Worm (Caenorhabditis elegans) whole organism, early embryonic: Measurements from ENCODE around the gene R09A8.1.

Experiments
- ama-1 ChIP-seq: fragments of 150-350 bp; optimal IDR thresholded peaks from 2 replicates; lab custom pipeline; 2014
- ceh-13 ChIP-seq: fragments of 200-800 bp; sonication (Bioruptor generic); optimal IDR thresholded peaks from 2 replicates; lab custom pipeline; 2018; ENCODE audit warnings: mild to moderate bottlenecking, missing genetic modification characterization, missing compliant biosample characterization
- ceh-36 ChIP-seq: sonication (generic microtip); optimal IDR thresholded peaks from 2 replicates; lab custom pipeline; 2016; ENCODE audit warnings: missing genetic modification characterization, inconsistent platforms, missing compliant biosample characterization
- flt-1 ChIP-seq: fragments of 200-800 bp; sonication (Bioruptor generic); IDR thresholded peaks from 2 replicates; pipeline ENCODE4 v1.3.6; 2022; ENCODE audit warnings: missing genetic modification characterization, missing compliant biosample characterization
- hmbx-1 ChIP-seq: sonication (generic microtip); optimal IDR thresholded peaks from 2 replicates; lab custom pipeline; 2016; ENCODE audit warnings: mild to moderate bottlenecking, missing genetic modification characterization, missing compliant biosample characterization
- hmg-4 ChIP-seq: fragments of 200-800 bp; sonication (Bioruptor generic); optimal IDR thresholded peaks from 2 replicates; lab custom pipeline; 2018; ENCODE audit warnings: mild to moderate bottlenecking, missing genetic modification characterization, missing compliant biosample characterization
- hnd-1 ChIP-seq: sonication (generic microtip); optimal IDR thresholded peaks from 2 replicates; lab custom pipeline; 2016; ENCODE audit warnings: missing genetic modification characterization, missing compliant biosample characterization
- scrt-1 ChIP-seq: fragments of 200-800 bp; sonication (Bioruptor generic); IDR thresholded peaks from 2 replicates; pipeline ENCODE4 v1.3.6; 2022; ENCODE audit warnings: missing genetic modification characterization, missing compliant biosample characterization
- tbx-37 ChIP-seq: fragments of 200-800 bp; sonication (Bioruptor generic); conservative IDR thresholded peaks from 2 replicates; pipeline ENCODE4 v1.3.6; 2022; ENCODE audit warnings: missing genetic modification reagents, missing genetic modification characterization, missing compliant biosample characterization
- tra-4 ChIP-seq: sonication (generic microtip); optimal IDR thresholded peaks from 2 replicates; lab custom pipeline; 2017; ENCODE audit warnings: missing genetic modification characterization, missing compliant biosample characterization

ce11 chrX:12627797-12628196, 14.2 kb downstream of the R09A8.1 start:
- TF ChIP-seq flt-1 (GFP tag; lab: Robert Waterston, UW) (no peak), ceh-36 (no peak), tbx-37 (no peak), ceh-13 (GFP tag; lab: Kevin White, UChicago) (no peak), ama-1 (lab: Kevin White, UChicago) (no peak), hmbx-1 (tag; lab: Kevin White, UChicago) (no peak), tra-4 (tag; lab: Kevin White, UChicago) (no peak), scrt-1 (no peak), hnd-1 (tag; lab: Kevin White, UChicago) (no peak), hmg-4 (no peak)
